Fruit fly (Drosophila melanogaster): Measurements from ENCODE around the gene Sbat.

Sbat gene

dm6 chr2L:2908440-2909154 lies 30.5 kb downstream of the Sbat start (continued):
- no peak for TF ChIP-seq Bdp1 (GFP tag; optimal IDR thresholded peaks at IDR 0.05)
- no peak for TF ChIP-seq onecut (GFP tag; IDR thresholded peaks at IDR 0.05)
- TF ChIP-seq Atf-2 (GFP tag; optimal IDR thresholded peaks at IDR 0.05), result no peak
- no peak for TF ChIP-seq hb (GFP tag; IDR thresholded peaks at IDR 0.05; ENCODE audit: partially characterized antibody)

dm6 chr2L:2909495-2909894 lies 31.4 kb downstream of the Sbat start:
- TF ChIP-seq Hmr (GFP tag; optimal IDR thresholded peaks at IDR 0.05) (peak; percentile 8), dysf (GFP tag; IDR thresholded peaks at IDR 0.05) (0 out of 3 replicates have a peak, but pooled peaks have one; percentile 15), Trl (optimal IDR thresholded peaks at IDR 0.05) (peak; percentile 55 to 66), Trl (GFP tag; optimal IDR thresholded peaks at IDR 0.05) (no peak), seq (GFP tag; IDR thresholded peaks at IDR 0.05) (peak; percentile 21; the same call in 1 of the 2 replicates), CG10209 (GFP tag; optimal IDR thresholded peaks at IDR 0.05) (no peak), CG13296 (GFP tag; optimal IDR thresholded peaks at IDR 0.05) (peak; percentile 2), CG17568 (GFP tag; optimal IDR thresholded peaks at IDR 0.05) (peak; percentile 34), Med (GFP tag) (no peak), hkb (optimal IDR thresholded peaks at IDR 0.05) (no peak), hkb (GFP tag; IDR thresholded peaks at IDR 0.05) (no peak), CG8290 (GFP tag; optimal IDR thresholded peaks at IDR 0.05) (no peak), CG8290 (tag; optimal IDR thresholded peaks at IDR 0.05) (peak in 1 of 2 experiments; percentile 29), hbn (GFP tag; IDR thresholded peaks at IDR 0.05; ENCODE audit: partially characterized antibody) (no peak), CG10321 (GFP tag; IDR thresholded peaks at IDR 0.05) (no peak), wek (GFP tag; optimal IDR thresholded peaks at IDR 0.05) (peak; percentile 20), HLH54F (GFP tag; optimal IDR thresholded peaks at IDR 0.05) (no peak), sqz (GFP tag; optimal IDR thresholded peaks at IDR 0.05) (peak; percentile 59), ash1 (GFP tag; optimal IDR thresholded peaks at IDR 0.05) (no peak), Ets97D (GFP tag; optimal IDR thresholded peaks at IDR 0.05) (no peak), HmgD (GFP tag; optimal IDR thresholded peaks at IDR 0.05) (no peak), lab (GFP tag; optimal IDR thresholded peaks at IDR 0.05) (peak; percentile 47), pan (optimal IDR thresholded peaks at IDR 0.05) (no peak), pan (GFP tag; optimal IDR thresholded peaks at IDR 0.05 in 1 of 2, IDR thresholded peaks at IDR 0.05 in 1 of 2) (peak in 1 of 2 experiments; percentile 16), stc (GFP tag; IDR thresholded peaks at IDR 0.05) (no peak), CG11723 (GFP tag; optimal IDR thresholded peaks at IDR 0.05) (no peak), MTF-1 (GFP tag; optimal IDR thresholded peaks at IDR 0.05; ENCODE audit: borderline replicate concordance) (peak; percentile 22), org-1 (GFP tag; optimal IDR thresholded peaks at IDR 0.05) (no peak), ci (GFP tag; IDR thresholded peaks at IDR 0.05) (peak; percentile 42; the same call in 1 of the 3 replicates), HLHmδ (GFP tag; optimal IDR thresholded peaks at IDR 0.05) (peak; percentile 44), CG12071 (GFP tag; optimal IDR thresholded peaks at IDR 0.05) (peak; percentile 27), Nf-YA (GFP tag; IDR thresholded peaks at IDR 0.05) (0 out of 2 replicates have a peak, but pooled peaks have one; percentile 15), CHES-1-like (GFP tag; optimal IDR thresholded peaks at IDR 0.05) (no peak), CG11398 (GFP tag; optimal IDR thresholded peaks at IDR 0.05) (no peak), CG33557 (GFP tag; optimal IDR thresholded peaks at IDR 0.05) (no peak), CG18599 (GFP tag; optimal IDR thresholded peaks at IDR 0.05) (peak; percentile 4), zfh1 (GFP tag; IDR thresholded peaks at IDR 0.05) (peak; percentile 3; the same call in 1 of the 3 replicates), CG10979 (tag; optimal IDR thresholded peaks at IDR 0.05) (no peak), CG9876 (GFP tag; optimal IDR thresholded peaks at IDR 0.05) (no peak), crp (GFP tag; optimal IDR thresholded peaks at IDR 0.05) (no peak), grn (GFP tag; optimal IDR thresholded peaks at IDR 0.05) (no peak), sr (GFP tag; IDR thresholded peaks at IDR 0.05) (0 out of 3 replicates have a peak, but pooled peaks have one; percentile 25), abd-A (tag; optimal IDR thresholded peaks at IDR 0.05) (peak; percentile 12)
